Worm (Caenorhabditis elegans): Measurements from ENCODE around the gene C32B5.18.
A peak's percentile ranks its signal among the peaks of the same experiment; 100 is the strongest.

C32B5.18 gene

ce11 chrII:950374-950773, 9.9 kb upstream of the C32B5.18 start (continued):
- TF ChIP-seq mdl-1 (tag; optimal IDR thresholded peaks at IDR 0.05) (no peak), C04F5.9 (tag; optimal IDR thresholded peaks at IDR 0.05) (no peak), unc-130 (tag; optimal IDR thresholded peaks at IDR 0.05) (no peak), rnt-1 (tag; optimal IDR thresholded peaks at IDR 0.05) (no peak), unc-62 (GFP tag; optimal IDR thresholded peaks at IDR 0.05) (no peak), dpl-1 (GFP tag; optimal IDR thresholded peaks at IDR 0.05) (peak in 1 of 3 experiments; percentile 17), hlh-17 (GFP tag; optimal IDR thresholded peaks at IDR 0.05; ENCODE audit: borderline replicate concordance) (no peak), lin-35 (GFP tag; optimal IDR thresholded peaks at IDR 0.05) (peak in 1 of 2 experiments; percentile 2), ceh-82 (tag; optimal IDR thresholded peaks at IDR 0.05) (peak in 2 of 3 experiments; percentile 19 to 45), lin-14 (GFP tag; optimal IDR thresholded peaks at IDR 0.05) (peak; percentile 56), lin-39 (tag; optimal IDR thresholded peaks at IDR 0.05) (no peak), aha-1 (tag; optimal IDR thresholded peaks at IDR 0.05) (no peak), mab-9 (GFP tag; IDR thresholded peaks at IDR 0.05) (no peak), sox-4 (tag; optimal IDR thresholded peaks at IDR 0.05) (no peak), unc-86 (tag; optimal IDR thresholded peaks at IDR 0.05) (peak; percentile 21), skn-1 (tag; optimal IDR thresholded peaks at IDR 0.05) (no peak), mep-1 (tag; optimal IDR thresholded peaks at IDR 0.05) (no peak), ama-1 (optimal IDR thresholded peaks at IDR 0.05) (no peak), nhr-84 (tag; optimal IDR thresholded peaks at IDR 0.05) (no peak), blmp-1 (tag; optimal IDR thresholded peaks at IDR 0.05) (no peak), zag-1 (tag; optimal IDR thresholded peaks at IDR 0.05) (no peak)

DNA sequence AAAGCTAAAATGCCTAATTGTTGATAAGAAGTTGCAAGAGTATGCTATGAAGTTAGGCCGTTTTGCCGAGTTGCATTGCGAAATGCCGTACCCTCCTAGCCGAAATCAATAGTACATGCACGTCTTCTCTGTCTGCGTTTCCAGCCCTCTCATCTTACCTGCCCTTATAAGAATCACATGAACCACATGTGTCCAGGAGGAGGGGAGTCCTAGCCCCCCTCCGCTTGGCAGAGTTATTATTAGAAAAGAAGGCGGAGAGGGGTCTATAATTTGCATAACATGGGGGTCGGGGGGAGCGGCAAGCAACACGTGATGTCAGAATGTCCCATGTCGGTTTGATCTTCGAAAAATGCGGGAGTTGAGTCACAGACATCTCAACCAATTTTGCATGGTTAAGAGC, 7.3 kb upstream of the C32B5.18 start:
- TF ChIP-seq lin-14 (GFP tag; optimal IDR thresholded peaks at IDR 0.05) (peak; percentile 31), grh-1 (GFP tag; IDR thresholded peaks at IDR 0.05) (no peak), fkh-8 (tag; optimal IDR thresholded peaks at IDR 0.05) (peak; percentile 9), ztf-11 (tag; optimal IDR thresholded peaks at IDR 0.05) (no peak), ceh-82 (tag; optimal IDR thresholded peaks at IDR 0.05) (peak in 1 of 3 experiments; percentile 5), zip-4 (GFP tag; optimal IDR thresholded peaks at IDR 0.05) (no peak), efl-1 (optimal IDR thresholded peaks at IDR 0.05) (no peak), efl-1 (GFP tag; optimal IDR thresholded peaks at IDR 0.05 in 1 of 2) (peak in 1 of 2 experiments; percentile 59)

DNA sequence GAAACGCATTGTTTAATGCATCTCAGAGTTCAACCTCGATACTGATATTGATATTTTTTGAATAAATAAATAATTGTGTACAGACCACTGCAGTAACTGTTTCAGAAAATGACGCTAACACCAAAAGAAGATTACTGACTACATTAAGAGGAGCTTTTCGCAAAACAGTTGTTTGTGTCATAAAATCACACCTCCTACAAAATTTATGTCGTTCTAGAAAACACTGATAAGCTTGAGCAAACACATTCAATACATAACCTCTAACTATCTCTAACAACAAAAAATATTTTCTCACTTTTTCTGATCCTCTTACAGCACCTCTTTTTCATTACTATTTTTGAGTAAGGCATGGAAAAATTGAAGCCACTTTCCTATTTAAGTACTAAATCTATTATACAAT, 5.7 kb upstream of the C32B5.18 start, which contains the start of gene fbxc-7:
Gene fbxc-7, plus strand, starts transcription at position 301 of the 400 bp plus-strand sequence.
- peak; percentile 15 for TF ChIP-seq elt-2 (tag; optimal IDR thresholded peaks at IDR 0.05)

- TF ChIP-seq swsn-7 (tag; optimal IDR thresholded peaks at IDR 0.05) (no peak), C34B4.2 (tag; optimal IDR thresholded peaks at IDR 0.05) (no peak), pax-3 (tag; optimal IDR thresholded peaks at IDR 0.05) (no peak), lir-3 (tag; optimal IDR thresholded peaks at IDR 0.05; ENCODE audit: poor library complexity) (no peak), irx-1 (tag; optimal IDR thresholded peaks at IDR 0.05) (no peak)
Measured at ce11 chrII:958618-959017, 1.7 kb upstream of the C32B5.18 start, which contains the start of gene sdz-4. sdz-4 (plus strand) TSS chrII:958918.

DNA sequence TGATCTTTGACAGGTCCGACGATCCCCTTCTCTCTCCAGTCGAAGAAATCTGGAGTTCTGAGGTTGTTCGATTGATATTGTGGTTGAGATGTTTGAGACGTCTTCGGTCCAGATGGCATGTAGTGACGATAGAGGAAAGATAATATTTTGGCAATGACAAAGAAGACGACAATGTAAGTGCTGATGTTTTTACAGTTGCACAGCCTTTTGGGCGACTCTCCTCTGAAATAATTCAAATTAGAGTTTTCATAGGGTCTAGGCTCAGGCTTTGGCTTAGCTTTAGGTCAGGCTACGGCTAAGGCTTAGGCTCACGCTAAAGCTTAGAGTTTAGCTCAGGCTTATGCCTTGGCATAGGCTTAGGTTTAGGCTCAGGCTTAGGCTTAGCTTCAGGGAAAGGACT, 1.6 kb downstream of the C32B5.18 start, which contains the start of gene C32B5.13:
Gene C32B5.13, minus strand, starts transcription at position 101 of the 400 bp plus-strand sequence.
- no peak for TF ChIP-seq nhr-11 (tag; optimal IDR thresholded peaks at IDR 0.05)
- TF ChIP-seq jun-1 (tag; optimal IDR thresholded peaks at IDR 0.05): no peak
- TF ChIP-seq irx-1 (tag; optimal IDR thresholded peaks at IDR 0.05): no peak
- TF ChIP-seq hlh-17 (GFP tag; optimal IDR thresholded peaks at IDR 0.05; ENCODE audit: borderline replicate concordance): no peak
- no peak for TF ChIP-seq nhr-71 (tag; optimal IDR thresholded peaks at IDR 0.05)
- TF ChIP-seq nhr-90 (tag; optimal IDR thresholded peaks at IDR 0.05; ENCODE audit: poor library complexity): no peak
- no peak for TF ChIP-seq hpl-2 (GFP tag; optimal IDR thresholded peaks at IDR 0.05)
- no peak for TF ChIP-seq sox-4 (tag; optimal IDR thresholded peaks at IDR 0.05)
- no peak for TF ChIP-seq snpc-4 (tag; optimal IDR thresholded peaks at IDR 0.05)
- TF ChIP-seq hlh-4 (tag; optimal IDR thresholded peaks at IDR 0.05): no peak
- TF ChIP-seq nhr-77 (tag; optimal IDR thresholded peaks at IDR 0.05): no peak
- no peak for TF ChIP-seq pqm-1 (tag; optimal IDR thresholded peaks at IDR 0.05)
- no peak for TF ChIP-seq egl-27 (tag; optimal IDR thresholded peaks at IDR 0.05)
- no peak for TF ChIP-seq ceh-82 (tag; optimal IDR thresholded peaks at IDR 0.05)
- TF ChIP-seq ceh-8 (GFP tag; optimal IDR thresholded peaks at IDR 0.05): no peak

All from whole organism, L1 larva.